Worm (Caenorhabditis elegans) whole organism, late embryonic: ENCODE data around the gene T22F7.1.

ENCODE experiments used
- C08G9.2 ChIP-seq: sonication (generic microtip); optimal IDR thresholded peaks from 2 replicates; lab custom pipeline; 2016; ENCODE audit warnings: mild to moderate bottlenecking, missing genetic modification characterization, moderate library complexity, missing compliant biosample characterization
- F13H6.1 ChIP-seq: sonication (generic microtip); optimal IDR thresholded peaks from 2 replicates; lab custom pipeline; 2016; ENCODE audit warnings: missing genetic modification characterization, missing compliant biosample characterization
- K02D7.2 ChIP-seq: sonication (generic microtip); optimal IDR thresholded peaks from 2 replicates; lab custom pipeline; 2017; ENCODE audit warnings: mild to moderate bottlenecking, missing genetic modification characterization, missing compliant biosample characterization
- T23F11.4 ChIP-seq: fragments of 200-800 bp; sonication (Bioruptor generic); optimal IDR thresholded peaks from 2 replicates; lab custom pipeline; 2018; ENCODE audit warnings: mild to moderate bottlenecking, missing genetic modification characterization, missing compliant biosample characterization
- Y22D7AL.16 ChIP-seq: sonication (generic microtip); optimal IDR thresholded peaks from 2 replicates; lab custom pipeline; 2016; ENCODE audit warnings: missing genetic modification characterization, missing compliant biosample characterization
- ahr-1 ChIP-seq: sonication (generic microtip); optimal IDR thresholded peaks from 2 replicates; lab custom pipeline; 2016; ENCODE audit warnings: missing genetic modification characterization, missing compliant biosample characterization
- ama-1 ChIP-seq: fragments of 150-350 bp; optimal IDR thresholded peaks from 2 replicates; lab custom pipeline; 2014
- ceh-14 ChIP-seq: sonication (generic microtip); optimal IDR thresholded peaks from 2 replicates; lab custom pipeline; 2016; ENCODE audit warnings: missing genotype, missing genetic modification characterization, missing compliant biosample characterization
- ceh-18 ChIP-seq: sonication (generic microtip); optimal IDR thresholded peaks from 2 replicates; lab custom pipeline; 2016; ENCODE audit warnings: missing genetic modification characterization, missing compliant biosample characterization
- ceh-2 ChIP-seq: sonication (generic microtip); optimal IDR thresholded peaks from 2 replicates; lab custom pipeline; 2016; ENCODE audit warnings: missing genotype, missing genetic modification characterization, missing compliant biosample characterization
- ceh-22 ChIP-seq: sonication (generic microtip); optimal IDR thresholded peaks from 2 replicates; lab custom pipeline; 2017; ENCODE audit warnings: missing biosample characterization, missing genetic modification characterization
- ceh-24 ChIP-seq: sonication (generic microtip); optimal IDR thresholded peaks from 2 replicates; lab custom pipeline; 2016; ENCODE audit warnings: mild to moderate bottlenecking, missing genetic modification characterization, missing compliant biosample characterization
- ceh-30 ChIP-seq: fragments of 150-350 bp; optimal IDR thresholded peaks from 2 replicates; lab custom pipeline; 2014; ENCODE audit warnings: missing biosample characterization, missing genetic modification characterization
- ceh-31 ChIP-seq: sonication (generic microtip); optimal IDR thresholded peaks from 2 replicates; lab custom pipeline; 2016; ENCODE audit warnings: missing genetic modification characterization, missing compliant biosample characterization
- ceh-34 ChIP-seq: sonication (generic microtip); optimal IDR thresholded peaks from 2 replicates; lab custom pipeline; 2016; ENCODE audit warnings: mild to moderate bottlenecking, missing genetic modification characterization, missing compliant biosample characterization
- ceh-45 ChIP-seq: fragments of 200-800 bp; sonication (Bioruptor generic); IDR thresholded peaks from 2 replicates; pipeline ENCODE4 v1.3.6; 2022; ENCODE audit warnings: missing genetic modification reagents, missing genetic modification characterization, missing compliant biosample characterization
- dmd-4 ChIP-seq: sonication (generic microtip); optimal IDR thresholded peaks from 2 replicates; lab custom pipeline; 2016; ENCODE audit warnings: borderline replicate concordance, missing genetic modification characterization, missing compliant biosample characterization
- elt-2 ChIP-seq: sonication (generic microtip); optimal IDR thresholded peaks from 2 replicates; lab custom pipeline; 2016; ENCODE audit warnings: missing genetic modification reagents, missing genetic modification characterization, missing compliant biosample characterization
- ets-4 ChIP-seq: sonication (generic microtip); optimal IDR thresholded peaks from 2 replicates; lab custom pipeline; 2016; ENCODE audit warnings: missing genetic modification characterization, missing compliant biosample characterization
- eyg-1 ChIP-seq: sonication (generic microtip); optimal IDR thresholded peaks from 2 replicates; lab custom pipeline; 2016; ENCODE audit warnings: missing genotype, missing genetic modification characterization, missing compliant biosample characterization
- fax-1 ChIP-seq: sonication (generic microtip); optimal IDR thresholded peaks from 2 replicates; lab custom pipeline; 2016; ENCODE audit warnings: missing genotype, missing genetic modification characterization, missing compliant biosample characterization
- fkh-6 ChIP-seq: sonication (generic microtip); optimal IDR thresholded peaks from 2 replicates; lab custom pipeline; 2016; ENCODE audit warnings: missing genetic modification characterization, missing compliant biosample characterization
- hlh-13 ChIP-seq: fragments of 200-800 bp; sonication (Bioruptor generic); optimal IDR thresholded peaks from 2 replicates; lab custom pipeline; 2018; ENCODE audit warnings: mild to moderate bottlenecking, missing genetic modification characterization, missing compliant biosample characterization
- hlh-15 ChIP-seq: sonication (generic microtip); optimal IDR thresholded peaks from 2 replicates; lab custom pipeline; 2016; ENCODE audit warnings: missing genetic modification characterization, missing compliant biosample characterization
- hlh-6 ChIP-seq: sonication (generic microtip); optimal IDR thresholded peaks from 2 replicates; lab custom pipeline; 2016; ENCODE audit warnings: missing genotype, missing genetic modification characterization, missing compliant biosample characterization
- hlh-8 ChIP-seq: sonication (generic microtip); optimal IDR thresholded peaks from 2 replicates; lab custom pipeline; 2016; ENCODE audit warnings: missing genotype, missing genetic modification characterization, missing compliant biosample characterization
- lim-6 ChIP-seq: sonication (generic microtip); optimal IDR thresholded peaks from 2 replicates; lab custom pipeline; 2016; ENCODE audit warnings: missing genetic modification characterization, missing compliant biosample characterization
- lin-11 ChIP-seq: fragments of 200-800 bp; sonication (Bioruptor generic); optimal IDR thresholded peaks from 2 replicates; lab custom pipeline; 2018; ENCODE audit warnings: mild to moderate bottlenecking, missing genetic modification characterization, missing compliant biosample characterization
- nfya-1 ChIP-seq: sonication (generic microtip); optimal IDR thresholded peaks from 2 replicates; lab custom pipeline; 2017; ENCODE audit warnings: missing genetic modification characterization, mild to moderate bottlenecking, missing compliant biosample characterization, antibody characterized with exemption, moderate library complexity
- nhr-232 ChIP-seq: sonication (generic microtip); optimal IDR thresholded peaks from 2 replicates; lab custom pipeline; 2016; ENCODE audit warnings: missing genetic modification characterization, missing compliant biosample characterization
- pag-3 ChIP-seq: sonication (generic microtip); optimal IDR thresholded peaks from 2 replicates; lab custom pipeline; 2016; ENCODE audit warnings: missing compliant biosample characterization, missing genetic modification characterization, borderline replicate concordance
- pat-9 ChIP-seq: fragments of 200-800 bp; sonication (Bioruptor generic); optimal IDR thresholded peaks from 2 replicates; lab custom pipeline; 2018; ENCODE audit warnings: mild to moderate bottlenecking, missing genetic modification characterization, moderate library complexity, missing compliant biosample characterization
- pax-1 ChIP-seq: fragments of 150-350 bp; optimal IDR thresholded peaks from 2 replicates; lab custom pipeline; 2014; ENCODE audit warnings: missing biosample characterization, missing genetic modification characterization
- pha-4 ChIP-seq: fragments of 150-350 bp; optimal IDR thresholded peaks from 2 replicates; lab custom pipeline; 2018; ENCODE audit warnings: missing biosample characterization, missing genetic modification reagents, missing genetic modification characterization
- pqm-1 ChIP-seq: sonication (generic microtip); optimal IDR thresholded peaks from 2 replicates; lab custom pipeline; 2016; ENCODE audit warnings: missing genetic modification characterization, missing compliant biosample characterization
- rnt-1 ChIP-seq: sonication (generic microtip); optimal IDR thresholded peaks from 2 replicates; lab custom pipeline; 2016; ENCODE audit warnings: missing genetic modification characterization, missing compliant biosample characterization
- sox-2 ChIP-seq: fragments of 200-800 bp; sonication (Bioruptor generic); IDR thresholded peaks from 2 replicates; pipeline ENCODE4 v1.3.6; 2022; ENCODE audit warnings: missing genetic modification reagents, missing genetic modification characterization, missing compliant biosample characterization
- sox-4 ChIP-seq: sonication (generic microtip); optimal IDR thresholded peaks from 2 replicates; lab custom pipeline; 2017; ENCODE audit warnings: mild to moderate bottlenecking, missing genetic modification characterization, inconsistent platforms, missing compliant biosample characterization
- tbx-2 ChIP-seq: sonication (generic microtip); optimal IDR thresholded peaks from 2 replicates; lab custom pipeline; 2016; ENCODE audit warnings: missing genetic modification characterization, missing compliant biosample characterization
- tbx-7 ChIP-seq: sonication (generic microtip); optimal IDR thresholded peaks from 2 replicates; lab custom pipeline; 2016; ENCODE audit warnings: missing genotype, missing genetic modification characterization, missing compliant biosample characterization
- ttx-3 ChIP-seq: sonication (generic microtip); optimal IDR thresholded peaks from 2 replicates; lab custom pipeline; 2016; ENCODE audit warnings: missing genetic modification reagents, missing genetic modification characterization, missing compliant biosample characterization
- unc-3 ChIP-seq, 2 experiments: fragments of 200-800 bp in 1 of 2; sonication (Bioruptor generic) in 1 of 2; sonication (generic microtip) in 1 of 2; conservative IDR thresholded peaks in 1 of 2; optimal IDR thresholded peaks in 1 of 2; 2 replicates each; pipeline versions ENCODE4 v1.3.6 to Lab custom; 2016 to 2022; ENCODE audit warnings: missing compliant biosample characterization in 2 of 2, missing genetic modification characterization in 2 of 2, missing genetic modification reagents in 1 of 2
- unc-55 ChIP-seq: sonication (generic microtip); optimal IDR thresholded peaks from 2 replicates; lab custom pipeline; 2017; ENCODE audit warnings: missing biosample characterization, missing genetic modification reagents, missing genetic modification characterization
- ztf-16 ChIP-seq: sonication (generic microtip); optimal IDR thresholded peaks from 2 replicates; lab custom pipeline; 2017; ENCODE audit warnings: missing genetic modification characterization, missing compliant biosample characterization

The T22F7.1 gene

DNA sequence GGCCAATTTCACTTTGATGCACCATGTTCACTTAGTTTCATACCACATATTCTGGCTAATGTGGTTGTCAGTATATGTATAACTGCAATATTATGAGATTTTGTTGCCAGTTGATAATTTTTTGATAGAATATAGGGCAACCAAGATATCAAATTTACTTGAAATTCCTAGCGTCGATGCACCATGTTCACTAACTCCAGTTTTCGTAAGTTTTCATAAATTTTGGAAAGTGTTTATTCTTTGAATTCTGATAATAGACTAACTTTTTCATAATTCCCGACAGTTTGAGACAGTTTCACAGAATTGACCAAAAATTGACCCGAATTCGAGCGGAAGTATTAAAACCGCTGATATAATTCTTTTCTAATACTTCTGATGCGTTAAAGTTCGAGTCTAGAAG lies 4.8 kb upstream of the T22F7.1 start:
- no peak for TF ChIP-seq ets-4 (tag; lab: Kevin White, UChicago)
- TF ChIP-seq hlh-13 (GFP tag; lab: Kevin White, UChicago): no peak
- TF ChIP-seq hlh-6: no peak
- TF ChIP-seq hlh-15 (tag; lab: Kevin White, UChicago): no peak

DNA sequence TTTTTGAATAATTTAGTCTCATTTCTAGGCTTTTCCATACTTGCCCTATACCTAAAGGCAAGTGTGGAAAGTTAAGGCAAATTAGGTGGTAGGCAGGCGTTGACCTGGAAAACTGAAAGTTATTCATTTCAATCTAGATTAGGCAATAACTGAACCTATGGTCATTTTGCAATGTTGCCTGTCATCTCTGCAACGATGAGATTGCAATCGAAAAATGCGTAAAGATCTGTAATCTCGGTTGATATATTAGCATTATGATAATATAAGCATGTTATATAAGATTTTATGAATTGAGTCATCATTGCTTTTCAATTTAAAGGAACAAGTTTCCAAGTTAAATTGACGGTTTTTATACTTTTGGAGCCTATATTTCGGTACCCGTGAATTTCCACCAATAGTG lies 5.8 kb downstream of the T22F7.1 start:
- TF ChIP-seq sox-2 (GFP tag; lab: Robert Waterston, UW) (no peak), ttx-3 (tag; lab: Kevin White, UChicago) (no peak), pax-1 (tag; lab: Kevin White, UChicago) (no peak), ceh-45 (GFP tag; lab: Robert Waterston, UW) (no peak), pat-9 (tag; lab: Kevin White, UChicago) (no peak), ahr-1 (tag; lab: Kevin White, UChicago) (no peak), ceh-31 (tag; lab: Kevin White, UChicago) (no peak)

DNA sequence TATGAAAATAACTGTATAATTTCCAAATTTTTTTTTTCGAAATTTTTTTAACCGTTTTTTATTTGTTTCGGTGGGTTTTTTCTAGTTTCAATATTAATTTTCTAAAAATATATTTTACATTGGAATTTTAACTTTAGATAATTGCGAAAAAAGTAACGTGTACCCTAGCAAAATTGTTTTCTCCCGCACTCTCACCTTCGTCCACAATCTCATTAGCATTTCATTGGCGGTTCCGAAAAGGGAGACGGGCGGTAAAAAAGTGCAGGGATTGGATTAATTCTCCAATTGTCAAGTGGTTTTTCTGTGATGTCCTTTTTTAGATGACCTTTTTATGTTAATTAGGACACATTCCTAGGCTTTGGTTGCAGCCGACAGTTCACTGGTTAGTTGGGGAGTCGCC lies 7.4 kb downstream of the T22F7.1 start:
- TF ChIP-seq nfya-1 (no peak), K02D7.2 (tag; lab: Kevin White, UChicago) (no peak), ceh-22 (tag; lab: Kevin White, UChicago) (no peak), ceh-24 (tag; lab: Kevin White, UChicago) (no peak), unc-55 (no peak), Y22D7AL.16 (tag; lab: Kevin White, UChicago) (no peak), tbx-2 (no peak), ceh-18 (tag; lab: Kevin White, UChicago) (no peak), pag-3 (tag; lab: Kevin White, UChicago) (no peak), T23F11.4 (GFP tag; lab: Kevin White, UChicago) (no peak), ama-1 (no peak)
- TF ChIP-seq, all 69 proteins: peak for 0

DNA sequence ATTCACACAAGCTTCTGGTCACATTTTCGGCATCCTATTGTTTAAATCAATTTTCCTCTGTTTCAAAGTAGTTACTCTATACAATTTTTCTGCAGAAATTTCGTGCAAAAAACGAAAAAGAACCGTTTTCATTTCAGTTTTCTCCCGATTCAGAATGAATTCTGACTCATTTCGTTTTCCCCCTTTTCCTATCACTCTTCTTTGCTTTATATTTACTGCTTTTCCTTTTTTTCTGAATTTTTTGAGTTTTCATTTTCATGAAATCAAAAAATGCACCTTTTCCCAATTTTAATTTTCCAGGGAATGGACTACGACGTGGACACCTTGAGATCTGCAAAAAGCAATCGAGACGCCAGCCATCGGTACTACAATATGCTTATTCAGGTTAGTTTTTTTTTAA lies 13.8 kb downstream of the T22F7.1 start, which contains the start of gene B0353.1:
B0353.1 (plus strand) TSS at position 301 of the 400 bp plus-strand sequence.
- TF ChIP-seq pag-3 (tag; lab: Kevin White, UChicago): no peak
- TF ChIP-seq tbx-7 (tag; lab: Kevin White, UChicago): no peak
- TF ChIP-seq pqm-1: no peak
- no peak for TF ChIP-seq nhr-232 (tag; lab: Kevin White, UChicago)
- TF ChIP-seq ceh-45 (GFP tag; lab: Robert Waterston, UW): no peak
- TF ChIP-seq ceh-18 (tag; lab: Kevin White, UChicago): no peak
- TF ChIP-seq ceh-22 (tag; lab: Kevin White, UChicago): no peak

DNA sequence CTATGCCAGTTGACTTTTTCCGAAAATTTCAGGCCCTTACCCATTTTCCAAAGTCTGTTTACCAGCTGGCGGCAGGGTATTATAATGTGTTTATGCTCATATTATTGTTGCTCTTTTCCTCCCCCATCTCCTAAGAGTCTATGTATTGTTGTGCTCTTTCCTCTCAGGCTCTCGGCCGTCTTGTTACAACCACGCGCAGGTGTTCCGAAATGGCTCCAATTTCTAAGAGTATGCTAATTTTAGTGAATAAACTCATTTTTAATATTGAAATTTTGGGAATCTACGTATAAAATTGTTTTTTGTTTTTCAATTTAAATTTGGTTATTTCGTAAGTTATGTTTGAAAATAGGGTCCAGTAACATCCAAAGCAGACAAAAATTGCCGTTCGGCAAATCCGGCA lies 16.2 kb downstream of the T22F7.1 start:
- TF ChIP-seq ceh-14 (no peak), tbx-2 (peak; percentile 3), ceh-30 (tag; lab: Kevin White, UChicago) (no peak), ceh-31 (tag; lab: Kevin White, UChicago) (no peak), pax-1 (tag; lab: Kevin White, UChicago) (peak; percentile 9), unc-3 (GFP tag; conservative IDR thresholded peaks at IDR 0.05; lab: Robert Waterston, UW) (no peak), unc-3 (tag; optimal IDR thresholded peaks at IDR 0.05; lab: Kevin White, UChicago) (no peak), nfya-1 (peak; percentile 2), dmd-4 (no peak), sox-2 (GFP tag; lab: Robert Waterston, UW) (no peak), C08G9.2 (tag; lab: Kevin White, UChicago) (no peak), hlh-8 (tag; lab: Kevin White, UChicago) (no peak), ceh-34 (peak; percentile 66)
- TF ChIP-seq, all 69 proteins: peak for 4

DNA sequence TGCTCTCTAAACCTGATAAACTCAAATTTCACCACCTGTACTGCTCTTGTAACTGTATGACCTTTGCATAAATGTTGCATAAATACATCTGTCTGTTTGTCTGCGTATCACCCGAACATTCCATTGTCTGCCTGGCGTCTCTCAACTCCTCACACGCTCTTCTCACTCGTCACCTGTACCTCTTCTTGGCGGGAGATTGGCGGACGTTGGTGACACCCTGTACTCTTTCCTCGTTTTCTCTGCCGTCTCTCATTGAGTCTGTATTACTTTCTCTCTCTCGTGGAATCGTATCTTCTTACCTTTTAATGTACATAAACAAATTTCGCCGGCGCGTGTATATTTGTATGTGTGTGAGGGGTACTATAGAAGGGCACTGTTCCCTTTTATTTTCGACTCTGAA lies 17.0 kb downstream of the T22F7.1 start:
- TF ChIP-seq fkh-6 (no peak), ets-4 (tag; lab: Kevin White, UChicago) (peak; percentile 21), lin-11 (tag; lab: Kevin White, UChicago) (no peak), nfya-1 (peak; percentile 50), ceh-18 (tag; lab: Kevin White, UChicago) (no peak), rnt-1 (tag; lab: Kevin White, UChicago) (no peak), F13H6.1 (tag; lab: Kevin White, UChicago) (no peak), fax-1 (tag; lab: Kevin White, UChicago) (no peak), ceh-2 (tag; lab: Kevin White, UChicago) (peak; percentile 46), ztf-16 (tag; lab: Kevin White, UChicago) (no peak), eyg-1 (tag; lab: Kevin White, UChicago) (no peak), lim-6 (tag; lab: Kevin White, UChicago) (no peak), sox-4 (no peak), ceh-34 (peak; percentile 89), elt-2 (tag; lab: Kevin White, UChicago) (no peak), pha-4 (no peak)
